Worm (Caenorhabditis elegans) whole organism, L1 larva: ENCODE results near the gene T25B9.2.

ENCODE experiments used
- C04F5.9 ChIP-seq: sonication (generic microtip); optimal IDR thresholded peaks from 2 replicates; lab custom pipeline; 2016; ENCODE audit warnings: missing genetic modification characterization, missing compliant biosample characterization
- F16B12.6 ChIP-seq: fragments of 150-350 bp; optimal IDR thresholded peaks from 2 replicates; lab custom pipeline; 2014; ENCODE audit warnings: missing biosample characterization, missing genetic modification characterization
- alr-1 ChIP-seq: fragments of 200-800 bp; sonication (Bioruptor generic); optimal IDR thresholded peaks from 2 replicates; lab custom pipeline; 2018; ENCODE audit warnings: borderline replicate concordance, mild to moderate bottlenecking, missing genetic modification characterization, missing compliant biosample characterization
- aly-2 ChIP-seq: fragments of 150-350 bp; optimal IDR thresholded peaks from 2 replicates; lab custom pipeline; 2014; ENCODE audit warnings: missing biosample characterization, missing genetic modification characterization
- ama-1 ChIP-seq: fragments of 150-350 bp; optimal IDR thresholded peaks from 2 replicates; lab custom pipeline; 2014
- blmp-1 ChIP-seq: fragments of 150-350 bp; optimal IDR thresholded peaks from 2 replicates; lab custom pipeline; 2014; ENCODE audit warnings: missing biosample characterization, missing genetic modification characterization
- ceh-8 ChIP-seq: fragments of 200-800 bp; sonication (Bioruptor generic); optimal IDR thresholded peaks from 2 replicates; lab custom pipeline; 2018; ENCODE audit warnings: mild to moderate bottlenecking, missing genetic modification characterization, moderate library complexity, missing compliant biosample characterization
- ceh-88 ChIP-seq: fragments of 200-800 bp; sonication (Bioruptor generic); IDR thresholded peaks from 2 replicates; pipeline ENCODE4 v1.3.6; 2022; ENCODE audit warnings: missing genetic modification characterization, missing compliant biosample characterization
- ceh-90 ChIP-seq: sonication (generic microtip); optimal IDR thresholded peaks from 2 replicates; lab custom pipeline; 2016; ENCODE audit warnings: missing genetic modification characterization, missing compliant biosample characterization
- ces-1 ChIP-seq: fragments of 150-350 bp; optimal IDR thresholded peaks from 2 replicates; lab custom pipeline; 2014; ENCODE audit warnings: missing biosample characterization, missing genetic modification reagents, missing genetic modification characterization
- efl-1 ChIP-seq, 4 experiments: fragments of 150-350 bp; optimal IDR thresholded peaks in 3 of 4; peaks in 1 of 4; 1 replicate in 1 of 4; 2 replicates in 3 of 4; lab custom pipeline; 2014; ENCODE audit warnings: missing biosample characterization in 2 of 4, missing genetic modification characterization in 2 of 4, missing genetic modification reagents in 2 of 4
- efl-3 ChIP-seq: fragments of 200-800 bp; sonication (Bioruptor generic); optimal IDR thresholded peaks from 2 replicates; lab custom pipeline; 2018; ENCODE audit warnings: mild to moderate bottlenecking, missing genetic modification characterization, missing compliant biosample characterization
- elt-2 ChIP-seq: sonication (generic microtip); optimal IDR thresholded peaks from 2 replicates; lab custom pipeline; 2016; ENCODE audit warnings: missing genetic modification characterization, mild to moderate bottlenecking, inconsistent platforms, missing compliant biosample characterization, missing genetic modification reagents
- ets-5 ChIP-seq: fragments of 200-800 bp; sonication (Bioruptor generic); IDR thresholded peaks from 2 replicates; pipeline ENCODE4 v1.3.6; 2022; ENCODE audit warnings: missing genetic modification characterization, missing compliant biosample characterization
- fkh-4 ChIP-seq: sonication (generic microtip); optimal IDR thresholded peaks from 2 replicates; lab custom pipeline; 2016; ENCODE audit warnings: missing compliant biosample characterization, missing genetic modification characterization, borderline replicate concordance
- fkh-8 ChIP-seq: sonication (generic microtip); optimal IDR thresholded peaks from 2 replicates; lab custom pipeline; 2016; ENCODE audit warnings: mild to moderate bottlenecking, missing genetic modification characterization, missing compliant biosample characterization
- hlh-17 ChIP-seq: fragments of 200-800 bp; sonication (Bioruptor generic); optimal IDR thresholded peaks from 2 replicates; lab custom pipeline; 2018; ENCODE audit warnings: missing genetic modification characterization, mild to moderate bottlenecking, missing compliant biosample characterization, moderate library complexity, borderline replicate concordance
- isw-1 ChIP-seq: fragments of 200-800 bp; sonication (Bioruptor generic); IDR thresholded peaks from 2 replicates; pipeline ENCODE4 v1.3.6; 2022; ENCODE audit warnings: missing genetic modification characterization, missing compliant biosample characterization
- lin-14 ChIP-seq: fragments of 200-800 bp; sonication (Bioruptor generic); optimal IDR thresholded peaks from 2 replicates; lab custom pipeline; 2018; ENCODE audit warnings: mild to moderate bottlenecking, missing genetic modification characterization, moderate library complexity, missing compliant biosample characterization
- lin-35 ChIP-seq, 2 experiments: fragments of 150-350 bp; optimal IDR thresholded peaks; 2 replicates each; lab custom pipeline; 2014; ENCODE audit warnings: missing biosample characterization in 2 of 2, missing genetic modification characterization in 2 of 2, missing genetic modification reagents in 2 of 2
- lsy-2 ChIP-seq, 2 experiments: fragments of 150-350 bp; optimal IDR thresholded peaks; 2 replicates each; lab custom pipeline; 2014; ENCODE audit warnings: missing biosample characterization in 2 of 2, missing genetic modification characterization in 2 of 2
- mab-9 ChIP-seq: fragments of 200-800 bp; sonication (Bioruptor generic); IDR thresholded peaks from 2 replicates; pipeline ENCODE4 v1.3.6; 2022; ENCODE audit warnings: missing genetic modification reagents, missing genetic modification characterization, missing compliant biosample characterization
- mep-1 ChIP-seq: fragments of 150-350 bp; optimal IDR thresholded peaks from 2 replicates; lab custom pipeline; 2014; ENCODE audit warnings: missing biosample characterization, missing genetic modification characterization
- nhr-11 ChIP-seq: fragments of 150-350 bp; optimal IDR thresholded peaks from 2 replicates; lab custom pipeline; 2014; ENCODE audit warnings: missing biosample characterization, missing genetic modification characterization
- nhr-19 ChIP-seq: fragments of 200-800 bp; sonication (Bioruptor generic); conservative IDR thresholded peaks from 2 replicates; pipeline ENCODE4 v1.3.6; 2022; ENCODE audit warnings: missing genetic modification characterization, missing compliant biosample characterization
- nhr-47 ChIP-seq: sonication (generic microtip); optimal IDR thresholded peaks from 2 replicates; lab custom pipeline; 2016; ENCODE audit warnings: mild to moderate bottlenecking, missing genetic modification characterization, moderate library complexity, missing compliant biosample characterization
- nhr-71 ChIP-seq: sonication (generic microtip); optimal IDR thresholded peaks from 2 replicates; lab custom pipeline; 2016; ENCODE audit warnings: mild to moderate bottlenecking, missing genetic modification characterization, moderate library complexity, missing compliant biosample characterization
- pqm-1 ChIP-seq: sonication (generic microtip); optimal IDR thresholded peaks from 3 replicates; lab custom pipeline; 2017; ENCODE audit warnings: missing biosample characterization, missing genetic modification characterization
- rnt-1 ChIP-seq: sonication (generic microtip); optimal IDR thresholded peaks from 2 replicates; lab custom pipeline; 2016; ENCODE audit warnings: mild to moderate bottlenecking, missing genetic modification characterization, moderate library complexity, missing compliant biosample characterization
- snpc-4 ChIP-seq: fragments of 150-350 bp; optimal IDR thresholded peaks from 2 replicates; lab custom pipeline; 2014; ENCODE audit warnings: missing biosample characterization, missing genetic modification characterization
- sup-37 ChIP-seq: fragments of 200-800 bp; sonication (Bioruptor generic); optimal IDR thresholded peaks from 2 replicates; lab custom pipeline; 2018; ENCODE audit warnings: mild to moderate bottlenecking, missing genetic modification characterization, missing compliant biosample characterization
- swsn-7 ChIP-seq: sonication (generic microtip); optimal IDR thresholded peaks from 2 replicates; lab custom pipeline; 2016; ENCODE audit warnings: missing genetic modification characterization, missing compliant biosample characterization
- tbx-2 ChIP-seq: sonication (generic microtip); optimal IDR thresholded peaks from 2 replicates; lab custom pipeline; 2016; ENCODE audit warnings: missing genetic modification characterization, missing compliant biosample characterization
- unc-130 ChIP-seq: fragments of 150-350 bp; optimal IDR thresholded peaks from 2 replicates; lab custom pipeline; 2017; ENCODE audit warnings: missing biosample characterization, missing genetic modification characterization, inconsistent platforms
- xbp-1 ChIP-seq: sonication (generic microtip); optimal IDR thresholded peaks from 2 replicates; lab custom pipeline; 2016; ENCODE audit warnings: missing genetic modification characterization, missing compliant biosample characterization
- ztf-11 ChIP-seq, 2 experiments: sonication (generic microtip); optimal IDR thresholded peaks; 2 replicates each; lab custom pipeline; 2016 to 2017; ENCODE audit warnings: missing genetic modification characterization in 2 of 2, missing biosample characterization in 1 of 2, missing compliant biosample characterization in 1 of 2

The T25B9.2 gene

ce11 chrIV:10714594-10714993, 37.0 kb downstream of the T25B9.2 start (continued):
- TF ChIP-seq swsn-7 (tag; lab: Kevin White, UChicago) (peak; percentile 23), tbx-2 (no peak), nhr-47 (peak; percentile 10), ama-1 (no peak), sup-37 (GFP tag; lab: Kevin White, UChicago) (no peak), efl-3 (GFP tag; lab: Kevin White, UChicago) (no peak), ceh-8 (GFP tag; lab: Kevin White, UChicago) (no peak), blmp-1 (tag; lab: Kevin White, UChicago) (peak; percentile 57), C04F5.9 (no peak), nhr-71 (peak; percentile 45), unc-130 (tag; lab: Kevin White, UChicago) (no peak), nhr-19 (GFP tag; lab: Robert Waterston, UW) (no peak), lin-14 (GFP tag; lab: Kevin White, UChicago) (peak; percentile 75), aly-2 (no peak), mab-9 (GFP tag; lab: Robert Waterston, UW) (no peak), isw-1 (no peak), fkh-8 (tag; lab: Kevin White, UChicago) (peak; percentile 42), rnt-1 (tag; lab: Kevin White, UChicago) (no peak), xbp-1 (tag; lab: Kevin White, UChicago) (peak; percentile 20), lsy-2 (tag; optimal IDR thresholded peaks at IDR 0.05; lab: Kevin White, UChicago) (peak; percentile 15 to 33), F16B12.6 (tag; lab: Kevin White, UChicago) (no peak), mep-1 (tag; lab: Kevin White, UChicago) (peak; percentile 59), ets-5 (GFP tag; lab: Robert Waterston, UW) (no peak)
- TF ChIP-seq, all 84 proteins: peak for 17

DNA sequence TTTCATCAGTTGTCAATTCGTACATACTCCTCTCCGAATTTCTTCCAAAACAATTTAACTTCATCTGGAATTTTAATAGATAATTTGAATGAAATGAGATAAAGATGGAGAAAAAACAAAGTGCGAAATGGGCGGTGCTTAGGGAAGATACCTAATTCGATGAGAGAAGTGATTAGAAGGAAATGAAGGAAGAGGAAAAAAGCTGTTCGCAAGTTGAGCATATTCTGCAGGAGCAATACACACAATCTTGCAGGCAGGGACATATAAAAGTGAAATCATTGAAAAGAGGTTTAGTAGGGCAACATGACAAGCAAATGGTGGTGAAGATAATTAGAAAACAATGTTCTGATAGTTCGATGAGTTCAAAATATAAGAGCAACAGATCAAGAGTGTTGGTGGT, 39.9 kb downstream of the T25B9.2 start, which contains the start of gene glb-21:
Gene glb-21 (minus strand): TSS at position 66 of the 400 bp plus-strand sequence.
- no peak for TF ChIP-seq elt-2 (tag; lab: Kevin White, UChicago)
- no peak for TF ChIP-seq efl-1 (optimal IDR thresholded peaks at IDR 0.05; lab: Kevin White, UChicago)
- TF ChIP-seq efl-1 (GFP tag; optimal IDR thresholded peaks at IDR 0.05 in 1 of 2; lab: Kevin White, UChicago), result peak in 1 of 2 experiments; percentile 75

- TF ChIP-seq efl-3 (GFP tag; lab: Kevin White, UChicago) (no peak), alr-1 (tag; lab: Kevin White, UChicago) (no peak), ama-1 (no peak), lin-14 (GFP tag; lab: Kevin White, UChicago) (no peak), mep-1 (tag; lab: Kevin White, UChicago) (no peak), ceh-90 (tag; lab: Kevin White, UChicago) (no peak), ceh-8 (GFP tag; lab: Kevin White, UChicago) (no peak), isw-1 (no peak), ces-1 (no peak), pqm-1 (tag; lab: Kevin White, UChicago) (no peak), ets-5 (GFP tag; lab: Robert Waterston, UW) (no peak), blmp-1 (tag; lab: Kevin White, UChicago) (no peak), nhr-11 (tag; lab: Kevin White, UChicago) (no peak)
Measured at ce11 chrIV:10706090-10706489, 45.5 kb downstream of the T25B9.2 start, which contains the start of gene R102.6. Gene R102.6 (minus strand): TSS chrIV:10706190.

DNA sequence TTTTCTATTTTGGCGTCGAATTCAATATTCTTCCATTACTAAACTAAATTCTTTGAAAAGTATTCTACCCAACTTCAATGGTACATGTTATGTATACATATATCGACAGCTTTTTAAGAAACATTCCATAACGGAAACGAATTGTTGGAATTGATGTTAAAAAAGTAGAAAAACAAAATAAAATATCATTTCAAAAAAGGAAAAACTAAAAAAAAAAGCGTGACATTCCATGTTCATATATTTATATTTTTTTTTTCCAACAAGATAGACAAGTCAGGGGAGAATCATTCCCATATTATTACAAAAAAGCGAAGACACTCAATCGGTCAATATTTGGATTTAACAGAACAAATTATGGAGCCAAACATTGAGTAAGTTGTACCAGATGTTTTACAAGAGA, 46.5 kb downstream of the T25B9.2 start, which contains the start of gene R102.10:
Gene R102.10 (plus strand): TSS at position 301 of the 400 bp plus-strand sequence.
- no peak for TF ChIP-seq nhr-19 (GFP tag; lab: Robert Waterston, UW)
- TF ChIP-seq snpc-4, result no peak
- TF ChIP-seq isw-1, result no peak
- no peak for TF ChIP-seq fkh-4 (tag; lab: Kevin White, UChicago)
- TF ChIP-seq lin-35 (GFP tag; optimal IDR thresholded peaks at IDR 0.05; lab: Kevin White, UChicago), result no peak
- no peak for TF ChIP-seq ets-5 (GFP tag; lab: Robert Waterston, UW)
- TF ChIP-seq nhr-71, result no peak
- no peak for TF ChIP-seq hlh-17
- TF ChIP-seq ama-1, result no peak
- TF ChIP-seq sup-37 (GFP tag; lab: Kevin White, UChicago), result no peak
- TF ChIP-seq unc-130 (tag; lab: Kevin White, UChicago), result no peak
- TF ChIP-seq ztf-11 (tag; optimal IDR thresholded peaks at IDR 0.05; lab: Kevin White, UChicago), result no peak
- TF ChIP-seq ceh-88 (GFP tag; lab: Robert Waterston, UW), result no peak
- TF ChIP-seq xbp-1 (tag; lab: Kevin White, UChicago), result no peak
